Fruit fly (Drosophila melanogaster) S2 (cell line): ENCODE data around the gene Alp13.

Source experiments
- CG8478 ChIP-seq: fragments of >200 bp; optimal IDR thresholded peaks from 2 replicates; lab custom pipeline; 2018
- CTCF ChIP-seq, 2 experiments: fragments of >200 bp; optimal IDR thresholded peaks; 2 replicates each; lab custom pipeline; 2018

- TF ChIP-seq CG8478 (no peak), CTCF (optimal IDR thresholded peaks at IDR 0.05; lab: Kevin White, UChicago) (no peak)
Observed at dm6 chr3R:10119592-10119991, 44.4 kb upstream of the Alp13 start.
